Worm (Caenorhabditis elegans) whole organism, midembryonic: ENCODE results near the gene F14E5.8.
"Not testable (repeated sequence)": the region's sequence is repeated elsewhere in the genome, so short reads cannot be mapped to it uniquely, and the experiment has no call there.

ENCODE experiments used
- T22C8.4 ChIP-seq: fragments of 200-800 bp; sonication (Bioruptor generic); IDR thresholded peaks from 2 replicates; pipeline ENCODE4 v1.3.6; 2022; ENCODE audit warnings: missing genetic modification characterization, missing compliant biosample characterization
- cog-1 ChIP-seq: sonication (generic microtip); optimal IDR thresholded peaks from 2 replicates; lab custom pipeline; 2016; ENCODE audit warnings: missing genetic modification characterization, missing compliant biosample characterization
- flt-1 ChIP-seq: fragments of 200-800 bp; sonication (Bioruptor generic); IDR thresholded peaks from 2 replicates; pipeline ENCODE4 v1.3.6; 2022; ENCODE audit warnings: missing genetic modification characterization, missing compliant biosample characterization
- klf-2 ChIP-seq: fragments of 200-800 bp; sonication (Bioruptor generic); conservative IDR thresholded peaks from 2 replicates; pipeline ENCODE4 v1.3.6; 2022; ENCODE audit warnings: missing genetic modification reagents, missing genetic modification characterization, missing compliant biosample characterization
- med-1 ChIP-seq: sonication (generic microtip); optimal IDR thresholded peaks from 2 replicates; lab custom pipeline; 2017; ENCODE audit warnings: missing genetic modification characterization, mild to moderate bottlenecking, missing compliant biosample characterization, antibody characterized with exemption, missing genetic modification reagents; ENCODE audit not compliant: insufficient read depth
- ref-1 ChIP-seq: fragments of 200-800 bp; sonication (Bioruptor generic); conservative IDR thresholded peaks from 2 replicates; pipeline ENCODE4 v1.3.6; 2022; ENCODE audit warnings: missing genetic modification reagents, missing genetic modification characterization, missing compliant biosample characterization
- tab-1 ChIP-seq: fragments of 200-800 bp; sonication (Bioruptor generic); IDR thresholded peaks from 2 replicates; pipeline ENCODE4 v1.3.6; 2022; ENCODE audit warnings: missing genetic modification characterization, missing compliant biosample characterization
- ztf-23 ChIP-seq: fragments of 200-800 bp; sonication (Bioruptor generic); IDR thresholded peaks from 2 replicates; pipeline ENCODE4 v1.3.6; 2022; ENCODE audit warnings: missing genetic modification reagents, missing genetic modification characterization, missing compliant biosample characterization
- ztf-29 ChIP-seq: fragments of 200-800 bp; sonication (Bioruptor generic); IDR thresholded peaks from 2 replicates; pipeline ENCODE4 v1.3.6; 2022; ENCODE audit warnings: missing genetic modification reagents, missing genetic modification characterization, missing compliant biosample characterization

Gene F14E5.8

DNA sequence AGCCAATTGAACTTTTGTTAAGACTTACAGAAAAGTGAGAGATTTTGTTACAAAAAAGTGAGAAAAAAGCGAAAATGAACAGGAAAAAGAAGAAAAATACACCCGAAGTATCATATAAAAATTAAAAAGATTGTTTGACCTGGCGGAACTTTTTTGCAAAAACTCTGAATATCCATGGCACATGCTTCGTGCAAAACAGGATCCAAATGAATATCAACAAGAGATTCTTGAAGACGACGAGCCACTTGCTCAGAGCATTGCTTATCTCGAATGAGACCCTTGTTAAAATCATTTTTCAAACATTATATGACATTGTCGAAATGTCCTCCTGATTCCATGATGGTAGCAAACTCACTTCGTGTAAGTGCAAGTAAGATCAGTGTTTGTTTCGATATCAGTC, at the start of gene F14E5.8:
F14E5.8 (plus strand) TSS at position 301 of the 400 bp plus-strand sequence.
- not testable (repeated sequence) for TF ChIP-seq tab-1; ztf-29 (GFP tag; lab: Robert Waterston, UW); T22C8.4 (GFP tag; lab: Robert Waterston, UW)

DNA sequence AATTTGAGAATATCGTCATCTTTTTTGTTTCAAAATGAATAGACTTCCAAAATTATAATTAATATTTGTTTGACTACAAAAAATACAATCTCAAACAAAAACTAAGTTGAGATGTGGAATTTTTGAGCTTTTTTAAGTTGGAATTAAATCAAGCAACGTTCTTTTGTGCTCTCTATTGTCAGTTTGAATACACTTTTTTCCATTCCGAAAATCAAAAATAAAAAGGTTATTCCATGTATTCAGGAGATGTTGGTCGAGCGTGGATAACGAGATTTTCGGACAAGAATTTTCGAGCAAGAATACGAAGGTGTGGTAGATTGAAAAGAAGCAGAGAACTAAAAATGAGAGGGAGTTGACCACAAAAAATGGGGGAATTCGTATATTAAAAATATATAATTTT, 49.7 kb upstream of the F14E5.8 start:
- no peak for TF ChIP-seq ref-1 (GFP tag; lab: Robert Waterston, UW)
- TF ChIP-seq med-1 = no peak
- no peak for TF ChIP-seq tab-1
- no peak for TF ChIP-seq T22C8.4 (GFP tag; lab: Robert Waterston, UW)
- TF ChIP-seq ztf-29 (GFP tag; lab: Robert Waterston, UW) = no peak
- TF ChIP-seq klf-2 (GFP tag; lab: Robert Waterston, UW) = no peak
- no peak for TF ChIP-seq cog-1 (tag; lab: Kevin White, UChicago)

DNA sequence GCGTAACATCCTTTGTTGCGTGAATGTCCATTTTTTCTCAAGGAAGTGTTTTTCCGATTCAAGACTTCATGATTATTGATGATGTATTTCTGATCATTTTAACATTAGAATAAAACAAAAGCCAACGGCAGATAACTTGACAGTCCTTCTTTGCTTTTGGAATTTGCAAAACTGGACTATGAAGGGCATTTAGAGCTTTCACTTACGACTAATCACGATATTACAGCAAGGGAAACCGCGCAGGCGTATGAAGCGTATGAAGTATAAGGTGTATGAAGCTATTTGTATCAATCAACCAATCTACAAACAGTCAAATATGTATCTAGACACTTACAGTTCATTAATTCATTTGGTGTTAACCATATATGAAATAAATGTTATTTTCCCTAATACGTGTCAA, 42.2 kb upstream of the F14E5.8 start:
- TF ChIP-seq med-1 (no peak), T22C8.4 (GFP tag; lab: Robert Waterston, UW) (no peak), ref-1 (GFP tag; lab: Robert Waterston, UW) (no peak)

DNA sequence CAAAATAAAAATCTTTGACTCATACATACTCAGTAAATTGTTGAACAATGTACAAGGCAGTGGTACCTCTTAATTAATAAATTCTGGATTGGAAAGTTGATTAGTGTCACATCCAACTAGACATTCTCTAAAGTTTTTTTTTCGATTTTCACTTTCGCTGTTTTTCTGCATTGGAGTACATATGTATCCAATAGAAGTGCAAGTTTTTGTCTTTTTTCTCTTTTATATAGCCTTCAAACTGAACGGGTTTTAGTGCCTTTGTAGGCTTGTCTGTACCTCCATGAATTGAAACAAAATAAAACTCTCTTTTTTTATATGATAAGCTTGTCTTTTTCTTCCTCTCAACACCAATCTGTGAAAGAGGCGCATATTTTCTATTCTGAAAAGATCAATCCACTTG, 39.7 kb upstream of the F14E5.8 start:
- no peak for TF ChIP-seq med-1
- TF ChIP-seq ztf-23 (GFP tag; lab: Robert Waterston, UW) = no peak
- no peak for TF ChIP-seq ref-1 (GFP tag; lab: Robert Waterston, UW)
- no peak for TF ChIP-seq T22C8.4 (GFP tag; lab: Robert Waterston, UW)
- TF ChIP-seq flt-1 (GFP tag; lab: Robert Waterston, UW) = no peak
- TF ChIP-seq tab-1 = no peak
- TF ChIP-seq klf-2 (GFP tag; lab: Robert Waterston, UW) = no peak
- no peak for TF ChIP-seq cog-1 (tag; lab: Kevin White, UChicago)
- no peak for TF ChIP-seq ztf-29 (GFP tag; lab: Robert Waterston, UW)

DNA sequence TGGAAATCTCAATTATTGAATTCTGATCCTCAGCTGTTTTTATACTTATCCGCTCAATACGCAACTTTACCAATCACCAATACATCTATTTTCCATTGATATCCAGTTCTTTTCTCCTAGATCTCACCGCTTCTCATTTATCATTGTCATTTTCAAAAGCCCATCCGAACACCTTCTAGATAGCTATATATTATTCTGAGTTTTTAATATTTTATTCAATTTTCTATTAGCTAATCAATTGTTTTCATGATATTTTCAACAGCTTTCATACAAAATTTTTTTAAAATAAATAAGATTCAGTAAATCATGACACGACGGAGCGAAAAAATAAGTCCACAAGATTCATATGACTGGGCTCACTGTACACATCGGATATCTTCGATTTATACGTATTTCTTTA, 38.7 kb upstream of the F14E5.8 start, which contains the start of gene F49E12.12:
F49E12.12 (plus strand) TSS at position 301 of the 400 bp plus-strand sequence.
- no peak for TF ChIP-seq T22C8.4 (GFP tag; lab: Robert Waterston, UW)
- TF ChIP-seq klf-2 (GFP tag; lab: Robert Waterston, UW) = no peak
- TF ChIP-seq ztf-29 (GFP tag; lab: Robert Waterston, UW) = no peak
- TF ChIP-seq ztf-23 (GFP tag; lab: Robert Waterston, UW) = no peak
- TF ChIP-seq flt-1 (GFP tag; lab: Robert Waterston, UW) = no peak
- TF ChIP-seq tab-1 = no peak
- TF ChIP-seq med-1 = no peak
- no peak for TF ChIP-seq cog-1 (tag; lab: Kevin White, UChicago)
- no peak for TF ChIP-seq ref-1 (GFP tag; lab: Robert Waterston, UW)

DNA sequence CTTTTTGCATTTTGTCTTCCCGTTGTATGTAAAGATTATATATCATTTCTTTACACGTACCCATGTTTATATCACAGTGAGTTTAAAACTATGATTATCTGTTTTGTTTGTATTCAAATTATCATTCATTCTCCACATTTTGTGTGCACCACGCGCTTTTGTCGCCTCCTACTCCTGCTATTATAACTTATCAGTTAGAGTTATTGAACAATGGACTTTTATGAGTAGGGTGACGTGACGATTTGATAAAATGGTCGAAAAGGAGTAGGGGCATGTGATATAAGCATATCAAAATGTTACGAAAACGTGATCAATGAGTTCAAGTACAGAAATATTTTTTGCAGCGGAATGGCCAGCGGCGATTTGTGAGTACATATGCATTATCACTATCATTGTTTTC, 37.0 kb upstream of the F14E5.8 start:
- TF ChIP-seq ztf-29 (GFP tag; lab: Robert Waterston, UW) (no peak), flt-1 (GFP tag; lab: Robert Waterston, UW) (no peak), med-1 (no peak), ref-1 (GFP tag; lab: Robert Waterston, UW) (no peak), tab-1 (no peak), ztf-23 (GFP tag; lab: Robert Waterston, UW) (no peak), klf-2 (GFP tag; lab: Robert Waterston, UW) (no peak), cog-1 (tag; lab: Kevin White, UChicago) (no peak), T22C8.4 (GFP tag; lab: Robert Waterston, UW) (no peak)

DNA sequence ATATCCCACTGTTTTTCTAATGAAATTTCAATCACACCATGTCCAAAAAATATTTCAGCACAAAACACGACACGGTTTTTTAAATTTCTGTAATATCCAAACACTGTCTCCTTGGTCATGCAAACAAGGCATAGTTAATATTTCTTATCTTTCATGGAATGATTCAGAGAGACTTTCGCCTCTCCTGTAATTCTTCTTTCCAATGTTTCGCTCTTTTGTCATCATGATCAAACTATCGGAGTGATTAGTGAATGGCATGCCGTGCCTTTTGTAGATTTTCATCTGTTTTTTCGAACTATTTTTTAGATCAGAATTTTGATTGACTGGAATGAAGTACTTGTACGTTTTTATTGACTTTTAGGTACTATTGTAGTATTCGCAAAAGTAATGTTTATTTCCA, 35.6 kb upstream of the F14E5.8 start:
- TF ChIP-seq T22C8.4 (GFP tag; lab: Robert Waterston, UW) (no peak), ztf-29 (GFP tag; lab: Robert Waterston, UW) (no peak), cog-1 (tag; lab: Kevin White, UChicago) (no peak), ztf-23 (GFP tag; lab: Robert Waterston, UW) (no peak), ref-1 (GFP tag; lab: Robert Waterston, UW) (no peak), flt-1 (GFP tag; lab: Robert Waterston, UW) (no peak), tab-1 (no peak), klf-2 (GFP tag; lab: Robert Waterston, UW) (no peak), med-1 (no peak)

DNA sequence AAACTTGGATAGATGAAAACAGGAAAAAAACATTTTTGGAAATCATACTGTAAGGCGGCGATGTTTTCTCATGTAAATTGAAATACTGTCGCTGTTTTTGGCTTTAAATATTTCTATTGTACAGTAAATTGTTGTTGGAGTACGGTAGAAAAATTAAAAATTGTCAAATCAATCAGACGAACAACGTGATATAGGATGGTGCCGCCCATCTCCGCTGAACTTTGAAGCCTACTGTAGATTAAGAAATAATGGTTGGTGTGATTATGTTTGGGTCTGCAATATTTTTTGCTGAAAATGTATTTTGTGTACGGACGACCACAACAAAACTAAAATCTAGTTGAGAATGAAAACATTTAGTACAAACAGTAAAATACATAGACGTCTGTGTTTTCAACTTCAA, 34.3 kb upstream of the F14E5.8 start:
- TF ChIP-seq med-1 (no peak), ztf-23 (GFP tag; lab: Robert Waterston, UW) (no peak), ztf-29 (GFP tag; lab: Robert Waterston, UW) (no peak)

DNA sequence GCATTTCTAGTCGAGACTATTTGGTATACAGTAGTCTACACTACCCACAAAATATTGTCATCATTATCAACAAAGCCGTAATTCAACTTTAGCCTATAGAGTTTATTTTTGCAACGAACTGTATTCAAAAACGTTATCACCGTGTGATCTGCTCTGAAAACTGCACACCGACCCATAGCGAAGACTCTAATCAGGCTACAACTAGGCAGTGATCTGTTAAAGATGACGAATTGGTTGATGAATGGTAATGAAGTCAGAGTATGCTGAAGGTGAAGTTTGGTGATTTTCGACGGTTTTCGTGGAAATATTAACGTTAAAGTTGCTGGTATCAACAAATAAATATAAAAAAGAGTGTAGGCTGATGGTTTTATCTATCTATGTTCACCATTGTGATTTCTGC, 33.0 kb upstream of the F14E5.8 start:
- TF ChIP-seq T22C8.4 (GFP tag; lab: Robert Waterston, UW) = no peak
- TF ChIP-seq ztf-23 (GFP tag; lab: Robert Waterston, UW) = no peak
- no peak for TF ChIP-seq cog-1 (tag; lab: Kevin White, UChicago)
- no peak for TF ChIP-seq ztf-29 (GFP tag; lab: Robert Waterston, UW)
- no peak for TF ChIP-seq flt-1 (GFP tag; lab: Robert Waterston, UW)
- no peak for TF ChIP-seq med-1
- no peak for TF ChIP-seq ref-1 (GFP tag; lab: Robert Waterston, UW)
- TF ChIP-seq tab-1 = no peak
- TF ChIP-seq klf-2 (GFP tag; lab: Robert Waterston, UW) = no peak

DNA sequence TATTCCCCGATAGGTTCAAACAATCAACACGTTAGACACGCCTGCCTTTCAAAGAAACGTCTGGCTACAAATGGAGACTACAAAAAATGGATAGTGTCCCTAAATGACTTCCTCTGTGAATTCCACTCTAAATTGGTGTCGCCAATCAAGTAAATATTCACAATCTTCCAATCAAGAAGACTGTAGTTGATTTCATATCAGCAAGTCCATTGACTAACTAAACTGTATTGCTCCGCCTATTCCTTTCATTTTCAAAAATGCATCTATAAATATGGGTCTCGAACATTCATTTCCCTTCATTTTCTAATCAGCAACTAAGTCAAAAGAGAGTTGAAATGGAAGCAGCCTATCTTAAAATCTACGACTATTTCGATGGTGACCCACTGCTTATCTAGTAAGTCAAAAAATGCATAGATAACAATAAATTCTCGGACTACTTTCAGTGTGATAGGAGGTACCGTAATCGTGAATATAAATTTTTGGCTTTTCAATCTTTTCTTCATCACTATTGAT, 31.8 kb upstream of the F14E5.8 start, which contains the start of gene drd-1:
drd-1 (plus strand) TSS at position 51 of the 513 bp plus-strand sequence.
- no peak for TF ChIP-seq ztf-23 (GFP tag; lab: Robert Waterston, UW)
- no peak for TF ChIP-seq med-1
- TF ChIP-seq tab-1 = no peak
- TF ChIP-seq ref-1 (GFP tag; lab: Robert Waterston, UW) = no peak
- no peak for TF ChIP-seq klf-2 (GFP tag; lab: Robert Waterston, UW)
- TF ChIP-seq ztf-29 (GFP tag; lab: Robert Waterston, UW) = no peak
- TF ChIP-seq flt-1 (GFP tag; lab: Robert Waterston, UW) = no peak
- no peak for TF ChIP-seq cog-1 (tag; lab: Kevin White, UChicago)
- TF ChIP-seq T22C8.4 (GFP tag; lab: Robert Waterston, UW) = no peak
